Worm (Caenorhabditis elegans) whole organism, young adult: ENCODE results near the gene ZK1307.7.

Source experiments
- B0035.1 ChIP-seq: sonication (generic microtip); optimal IDR thresholded peaks from 2 replicates; lab custom pipeline; 2016; ENCODE audit warnings: missing genetic modification characterization, mild to moderate bottlenecking, missing compliant biosample characterization, missing genotype, missing genetic modification reagents
- B0261.1 ChIP-seq: sonication (generic microtip); optimal IDR thresholded peaks from 2 replicates; lab custom pipeline; 2016; ENCODE audit warnings: mild to moderate bottlenecking, missing genetic modification characterization, moderate library complexity, missing compliant biosample characterization
- C17E4.6 ChIP-seq: fragments of 200-800 bp; sonication (Bioruptor generic); IDR thresholded peaks from 2 replicates; pipeline ENCODE4 v1.3.6; 2022; ENCODE audit warnings: missing genetic modification reagents, missing genetic modification characterization, missing compliant biosample characterization
- F23B12.7 ChIP-seq: sonication (generic microtip); optimal IDR thresholded peaks from 2 replicates; lab custom pipeline; 2017; ENCODE audit warnings: missing genetic modification characterization, mild to moderate bottlenecking, missing compliant biosample characterization, antibody characterized with exemption, moderate library complexity; ENCODE audit not compliant: insufficient read depth
- F33H1.4 ChIP-seq: fragments of 200-800 bp; sonication (Bioruptor generic); IDR thresholded peaks from 2 replicates; pipeline ENCODE4 v1.3.6; 2022; ENCODE audit warnings: missing genetic modification reagents, missing genetic modification characterization, missing compliant biosample characterization
- F37B4.10 ChIP-seq: fragments of 200-800 bp; sonication (Bioruptor generic); IDR thresholded peaks from 2 replicates; pipeline ENCODE4 v1.3.6; 2022; ENCODE audit warnings: missing genetic modification characterization, missing compliant biosample characterization
- F52B5.7 ChIP-seq: sonication (generic microtip); optimal IDR thresholded peaks from 2 replicates; lab custom pipeline; 2016; ENCODE audit warnings: mild to moderate bottlenecking, missing genetic modification characterization, missing compliant biosample characterization
- F57C9.4 ChIP-seq: sonication (generic microtip); optimal IDR thresholded peaks from 2 replicates; lab custom pipeline; 2017; ENCODE audit warnings: mild to moderate bottlenecking, missing genetic modification characterization, missing compliant biosample characterization
- K11D2.4 ChIP-seq: fragments of 200-800 bp; sonication (Bioruptor generic); IDR thresholded peaks from 2 replicates; pipeline ENCODE4 v1.3.6; 2022; ENCODE audit warnings: missing genetic modification reagents, missing genetic modification characterization, missing compliant biosample characterization
- Y53G8AR.9 ChIP-seq: fragments of 200-800 bp; sonication (Bioruptor generic); conservative IDR thresholded peaks from 2 replicates; pipeline ENCODE4 v1.3.6; 2022; ENCODE audit warnings: missing genetic modification reagents, missing genetic modification characterization, missing compliant biosample characterization
- ZK185.1 ChIP-seq: sonication (generic microtip); optimal IDR thresholded peaks from 2 replicates; lab custom pipeline; 2016; ENCODE audit warnings: mild to moderate bottlenecking, missing genetic modification characterization, missing compliant biosample characterization; ENCODE audit not compliant: poor library complexity, severe bottlenecking
- akir-1 ChIP-seq: fragments of 200-800 bp; sonication (Bioruptor generic); optimal IDR thresholded peaks from 2 replicates; lab custom pipeline; 2018; ENCODE audit warnings: mild to moderate bottlenecking, missing genetic modification characterization, moderate library complexity, missing compliant biosample characterization
- ama-1 ChIP-seq, 3 experiments: fragments of 150-350 bp in 1 of 3; sonication (generic microtip) in 2 of 3; optimal IDR thresholded peaks; 2 replicates each; lab custom pipeline; 2014 to 2018; ENCODE audit warnings: missing biosample characterization in 2 of 3, missing genetic modification characterization in 2 of 3, missing genetic modification reagents in 2 of 3
- aptf-2 ChIP-seq: fragments of 200-800 bp; sonication (Bioruptor generic); conservative IDR thresholded peaks from 2 replicates; pipeline ENCODE4 v1.3.6; 2022; ENCODE audit warnings: missing genetic modification reagents, missing genetic modification characterization, missing compliant biosample characterization
- cebp-2 ChIP-seq: fragments of 200-800 bp; sonication (Bioruptor generic); IDR thresholded peaks from 2 replicates; pipeline ENCODE4 v1.3.6; 2022; ENCODE audit warnings: missing genetic modification characterization, missing compliant biosample characterization
- ceh-100 ChIP-seq: fragments of 200-800 bp; sonication (Bioruptor generic); IDR thresholded peaks from 2 replicates; pipeline ENCODE4 v1.3.6; 2022; ENCODE audit warnings: missing genetic modification reagents, missing genetic modification characterization, missing compliant biosample characterization
- ceh-27 ChIP-seq: fragments of 200-800 bp; sonication (Bioruptor generic); optimal IDR thresholded peaks from 2 replicates; lab custom pipeline; 2018; ENCODE audit warnings: mild to moderate bottlenecking, missing genetic modification characterization, moderate library complexity, missing compliant biosample characterization
- ceh-91 ChIP-seq: fragments of 200-800 bp; sonication (Bioruptor generic); IDR thresholded peaks from 2 replicates; pipeline ENCODE4 v1.3.6; 2022; ENCODE audit warnings: missing genetic modification reagents, missing genetic modification characterization, missing compliant biosample characterization
- chd-7 ChIP-seq: sonication (generic microtip); optimal IDR thresholded peaks from 2 replicates; lab custom pipeline; 2016; ENCODE audit warnings: mild to moderate bottlenecking, missing genetic modification characterization, moderate library complexity, missing compliant biosample characterization
- die-1 ChIP-seq: sonication (generic microtip); optimal IDR thresholded peaks from 2 replicates; lab custom pipeline; 2016; ENCODE audit warnings: missing genotype, mild to moderate bottlenecking, missing genetic modification characterization, missing compliant biosample characterization
- egrh-3 ChIP-seq: fragments of 200-800 bp; sonication (Bioruptor generic); IDR thresholded peaks from 2 replicates; pipeline ENCODE4 v1.3.6; 2022; ENCODE audit warnings: missing genetic modification reagents, missing genetic modification characterization, missing compliant biosample characterization
- ekl-4 ChIP-seq: fragments of 200-800 bp; sonication (Bioruptor generic); IDR thresholded peaks from 2 replicates; pipeline ENCODE4 v1.3.6; 2022; ENCODE audit warnings: missing genetic modification reagents, missing genetic modification characterization, missing compliant biosample characterization
- ets-4 ChIP-seq: fragments of 200-800 bp; sonication (Bioruptor generic); optimal IDR thresholded peaks from 2 replicates; lab custom pipeline; 2018; ENCODE audit warnings: mild to moderate bottlenecking, missing genetic modification characterization, missing compliant biosample characterization
- hmg-1.2 ChIP-seq: fragments of 200-800 bp; sonication (Bioruptor generic); IDR thresholded peaks from 2 replicates; pipeline ENCODE4 v1.3.6; 2022; ENCODE audit warnings: missing genetic modification reagents, missing genetic modification characterization, missing compliant biosample characterization
- hmg-20 ChIP-seq: fragments of 200-800 bp; sonication (Bioruptor generic); IDR thresholded peaks from 2 replicates; pipeline ENCODE4 v1.3.6; 2022; ENCODE audit warnings: missing genetic modification reagents, missing genetic modification characterization, missing compliant biosample characterization
- hrde-1 ChIP-seq: sonication (generic microtip); optimal IDR thresholded peaks from 2 replicates; lab custom pipeline; 2016; ENCODE audit warnings: missing genetic modification characterization, mild to moderate bottlenecking, missing compliant biosample characterization, moderate library complexity, missing genotype, missing genetic modification reagents, borderline replicate concordance
- lin-26 ChIP-seq: fragments of 200-800 bp; sonication (Bioruptor generic); IDR thresholded peaks from 2 replicates; pipeline ENCODE4 v1.3.6; 2022; ENCODE audit warnings: missing genetic modification reagents, missing genetic modification characterization, missing compliant biosample characterization
- lin-40 ChIP-seq: sonication (generic microtip); optimal IDR thresholded peaks from 2 replicates; lab custom pipeline; 2016; ENCODE audit warnings: missing genetic modification characterization, mild to moderate bottlenecking, missing compliant biosample characterization, missing genotype, missing genetic modification reagents
- mel-28 ChIP-seq: sonication (generic microtip); optimal IDR thresholded peaks from 2 replicates; lab custom pipeline; 2016; ENCODE audit warnings: borderline replicate concordance, mild to moderate bottlenecking, missing genetic modification characterization, missing compliant biosample characterization
- mxl-1 ChIP-seq: sonication (generic microtip); optimal IDR thresholded peaks from 2 replicates; lab custom pipeline; 2016; ENCODE audit warnings: missing genetic modification characterization, missing compliant biosample characterization
- nfyb-1 ChIP-seq: fragments of 200-800 bp; sonication (Bioruptor generic); IDR thresholded peaks from 2 replicates; pipeline ENCODE4 v1.3.6; 2022; ENCODE audit warnings: missing genetic modification reagents, missing genetic modification characterization, missing compliant biosample characterization
- nhr-80 ChIP-seq: sonication (generic microtip); optimal IDR thresholded peaks from 2 replicates; lab custom pipeline; 2016; ENCODE audit warnings: missing genetic modification characterization, missing compliant biosample characterization
- repo-1 ChIP-seq: sonication (generic microtip); optimal IDR thresholded peaks from 2 replicates; lab custom pipeline; 2017; ENCODE audit warnings: mild to moderate bottlenecking, missing genetic modification characterization, missing compliant biosample characterization
- rpc-1 ChIP-seq, 2 experiments: fragments of 150-350 bp in 1 of 2; sonication (generic microtip) in 1 of 2; optimal IDR thresholded peaks; 2 replicates each; lab custom pipeline; 2014 to 2018; ENCODE audit warnings: missing biosample characterization in 1 of 2, missing genetic modification characterization in 1 of 2, missing genetic modification reagents in 1 of 2, missing genotype in 1 of 2
- sea-2 ChIP-seq: fragments of 200-800 bp; sonication (Bioruptor generic); IDR thresholded peaks from 2 replicates; pipeline ENCODE4 v1.3.6; 2022; ENCODE audit warnings: missing genetic modification characterization, missing compliant biosample characterization
- snpc-1.1 ChIP-seq: sonication (generic microtip); optimal IDR thresholded peaks from 2 replicates; lab custom pipeline; 2017; ENCODE audit warnings: missing genetic modification characterization, mild to moderate bottlenecking, missing compliant biosample characterization, antibody characterized with exemption, moderate library complexity, missing genotype, missing genetic modification reagents; ENCODE audit not compliant: insufficient read depth
- somi-1 ChIP-seq: fragments of 200-800 bp; sonication (Bioruptor generic); optimal IDR thresholded peaks from 2 replicates; lab custom pipeline; 2018; ENCODE audit warnings: mild to moderate bottlenecking, missing genetic modification characterization, missing compliant biosample characterization
- tbx-9 ChIP-seq: sonication (generic microtip); optimal IDR thresholded peaks from 2 replicates; lab custom pipeline; 2016; ENCODE audit warnings: borderline replicate concordance, missing genetic modification characterization, inconsistent platforms, missing compliant biosample characterization
- tlf-1 ChIP-seq: fragments of 200-800 bp; sonication (Bioruptor generic); optimal IDR thresholded peaks from 2 replicates; lab custom pipeline; 2018; ENCODE audit warnings: mild to moderate bottlenecking, missing genetic modification characterization, missing compliant biosample characterization
- zfh-2 ChIP-seq: fragments of 200-800 bp; sonication (Bioruptor generic); conservative IDR thresholded peaks from 2 replicates; pipeline ENCODE4 v1.3.6; 2022; ENCODE audit warnings: missing genetic modification reagents, missing genetic modification characterization, missing compliant biosample characterization
- ztf-25 ChIP-seq: fragments of 200-800 bp; sonication (Bioruptor generic); IDR thresholded peaks from 2 replicates; pipeline ENCODE4 v1.3.6; 2022; ENCODE audit warnings: missing genetic modification reagents, missing genetic modification characterization, missing compliant biosample characterization

Gene ZK1307.7

DNA sequence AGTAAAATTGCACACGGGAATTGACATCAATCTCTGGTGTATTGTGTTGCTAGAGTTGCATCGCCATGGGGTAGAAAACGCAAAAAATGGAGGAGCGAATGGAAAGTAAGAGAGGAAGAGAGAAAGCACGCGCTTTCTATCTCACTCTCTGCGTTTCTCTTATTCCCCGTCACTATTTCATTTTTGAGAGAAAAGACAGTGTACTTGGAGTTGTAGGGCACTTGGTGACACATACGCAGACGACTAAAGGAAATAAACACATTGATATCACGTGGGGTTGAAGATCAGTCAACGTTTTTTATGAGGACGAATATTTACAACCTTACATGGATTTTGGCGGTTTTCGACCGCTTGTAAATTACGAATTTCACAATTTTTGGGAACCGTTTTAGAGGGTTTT is 33.0 kb upstream of the ZK1307.7 start (continued):
- TF ChIP-seq hmg-1.2 (GFP tag; lab: Robert Waterston, UW) (peak; percentile 83), lin-26 (GFP tag; lab: Robert Waterston, UW) (peak; percentile 21; the same call in 1 of the 2 replicates), akir-1 (no peak), aptf-2 (GFP tag; lab: Robert Waterston, UW) (no peak), F33H1.4 (GFP tag; lab: Robert Waterston, UW) (peak; percentile 20; the same call in 1 of the 2 replicates), nhr-80 (tag; lab: Kevin White, UChicago) (peak; percentile 97), ztf-25 (GFP tag; lab: Robert Waterston, UW) (no peak), F23B12.7 (tag; lab: Kevin White, UChicago) (peak; percentile 74), nfyb-1 (GFP tag; lab: Robert Waterston, UW) (peak; percentile 85), somi-1 (GFP tag; lab: Kevin White, UChicago) (peak; percentile 96), B0035.1 (tag; lab: Kevin White, UChicago) (no peak), ZK185.1 (tag; lab: Kevin White, UChicago) (peak; percentile 59), repo-1 (tag; lab: Kevin White, UChicago) (no peak), lin-40 (tag; lab: Kevin White, UChicago) (peak; percentile 94), die-1 (peak; percentile 23), ets-4 (peak; percentile 54), ekl-4 (peak; percentile 57; the same call in 1 of the 2 replicates), ceh-91 (GFP tag; lab: Robert Waterston, UW) (no peak), mxl-1 (no peak), cebp-2 (GFP tag; lab: Robert Waterston, UW) (no peak), K11D2.4 (peak; percentile 90), F37B4.10 (GFP tag; lab: Robert Waterston, UW) (no peak), Y53G8AR.9 (no peak), tbx-9 (tag; lab: Kevin White, UChicago) (no peak), rpc-1 (optimal IDR thresholded peaks at IDR 0.05; lab: Kevin White, UChicago) (no peak), rpc-1 (tag; optimal IDR thresholded peaks at IDR 0.05; lab: Kevin White, UChicago) (no peak), zfh-2 (peak; percentile 39; the same call in 1 of the 2 replicates), ama-1 (optimal IDR thresholded peaks at IDR 0.05; lab: Kevin White, UChicago) (no peak), ama-1 (GFP tag; optimal IDR thresholded peaks at IDR 0.05; lab: Kevin White, UChicago) (no peak), snpc-1.1 (tag; lab: Kevin White, UChicago) (no peak), ceh-100 (GFP tag; lab: Robert Waterston, UW) (no peak), sea-2 (no peak), hrde-1 (tag; lab: Kevin White, UChicago) (no peak), mel-28 (no peak), F52B5.7 (tag; lab: Kevin White, UChicago) (no peak), C17E4.6 (GFP tag; lab: Robert Waterston, UW) (no peak), chd-7 (tag; lab: Kevin White, UChicago) (peak; percentile 92), tlf-1 (GFP tag; lab: Kevin White, UChicago) (peak; percentile 75), egrh-3 (GFP tag; lab: Robert Waterston, UW) (no peak), B0261.1 (tag; lab: Kevin White, UChicago) (no peak), hmg-20 (no peak), ceh-27 (GFP tag; lab: Kevin White, UChicago) (peak; percentile 93), F57C9.4 (tag; lab: Kevin White, UChicago) (no peak)
- TF ChIP-seq, all 124 proteins: peak for 49
